Fruit fly (Drosophila melanogaster) whole organism, adult: ENCODE measurements around the gene teq.

Experiments used
- CG11617 ChIP-seq: fragments of 200-800 bp; sonication (Bioruptor generic); optimal IDR thresholded peaks from 2 replicates; lab custom pipeline; 2017; ENCODE audit warnings: mild to moderate bottlenecking, missing biosample characterization, missing genetic modification reagents, missing genetic modification characterization
- CG12768 ChIP-seq: fragments of 200-800 bp; sonication (Bioruptor generic); optimal IDR thresholded peaks from 2 replicates; lab custom pipeline; 2017; ENCODE audit warnings: missing biosample characterization, missing genetic modification characterization, mild to moderate bottlenecking, moderate library complexity, missing genetic modification reagents
- CG14711 ChIP-seq: fragments of 200-800 bp; sonication (Bioruptor generic); optimal IDR thresholded peaks from 2 replicates; lab custom pipeline; 2018; ENCODE audit warnings: missing biosample characterization, mild to moderate bottlenecking, missing genetic modification characterization, moderate library complexity
- CG1620 ChIP-seq: fragments of 200-800 bp; sonication (Bioruptor generic); optimal IDR thresholded peaks from 2 replicates; lab custom pipeline; 2016; ENCODE audit warnings: missing biosample characterization, missing genetic modification characterization
- CG33017 ChIP-seq: fragments of 200-800 bp; sonication (Bioruptor generic); optimal IDR thresholded peaks from 2 replicates; lab custom pipeline; 2018; ENCODE audit warnings: missing biosample characterization, mild to moderate bottlenecking, missing genetic modification characterization, moderate library complexity
- CG5204 ChIP-seq: fragments of 200-800 bp; sonication (Bioruptor generic); optimal IDR thresholded peaks from 2 replicates; lab custom pipeline; 2016; ENCODE audit warnings: missing biosample characterization, missing genetic modification characterization
- CG7045 ChIP-seq: fragments of 200-800 bp; sonication (Bioruptor generic); optimal IDR thresholded peaks from 2 replicates; lab custom pipeline; 2017; ENCODE audit warnings: missing biosample characterization, mild to moderate bottlenecking, missing genetic modification characterization
- CG7101 ChIP-seq: fragments of 200-800 bp; sonication (Bioruptor generic); optimal IDR thresholded peaks from 2 replicates; lab custom pipeline; 2018; ENCODE audit warnings: missing biosample characterization, mild to moderate bottlenecking, missing genetic modification characterization, moderate library complexity
- Clk ChIP-seq: fragments of 200-800 bp; sonication (Bioruptor generic); optimal IDR thresholded peaks from 2 replicates; lab custom pipeline; 2017; ENCODE audit warnings: missing biosample characterization, missing genetic modification characterization
- Crg-1 ChIP-seq: fragments of 200-800 bp; sonication (Bioruptor generic); optimal IDR thresholded peaks from 2 replicates; lab custom pipeline; 2016; ENCODE audit warnings: missing biosample characterization, missing genetic modification characterization
- Hr96 ChIP-seq: fragments of 200-800 bp; sonication (Bioruptor generic); optimal IDR thresholded peaks from 2 replicates; lab custom pipeline; 2016; ENCODE audit warnings: missing biosample characterization, missing genetic modification characterization
- Mnt ChIP-seq: fragments of 200-800 bp; sonication (Bioruptor generic); optimal IDR thresholded peaks from 2 replicates; lab custom pipeline; 2016; ENCODE audit warnings: missing biosample characterization, mild to moderate bottlenecking, missing genetic modification characterization
- bab1 ChIP-seq: fragments of 200-800 bp; sonication (Bioruptor generic); optimal IDR thresholded peaks from 3 replicates; lab custom pipeline; 2019; ENCODE audit warnings: missing biosample characterization, mild to moderate bottlenecking, missing genetic modification characterization, moderate library complexity
- cic ChIP-seq: fragments of 200-800 bp; sonication (Bioruptor generic); optimal IDR thresholded peaks from 2 replicates; lab custom pipeline; 2017; ENCODE audit warnings: missing biosample characterization, mild to moderate bottlenecking, missing genetic modification characterization, moderate library complexity
- cnc ChIP-seq, 2 experiments: fragments of >200 bp; optimal IDR thresholded peaks; 2 replicates each; lab custom pipeline; 2017
- kay ChIP-seq: fragments of 200-800 bp; sonication (Bioruptor generic); peaks from one replicate; lab custom pipeline; 2016; ENCODE audit warnings: missing biosample characterization, missing genetic modification characterization, borderline replicate concordance
- ovo ChIP-seq: fragments of 200-800 bp; sonication (Bioruptor generic); optimal IDR thresholded peaks from 2 replicates; lab custom pipeline; 2016; ENCODE audit warnings: missing biosample characterization, missing genetic modification characterization
- pad ChIP-seq: fragments of 200-800 bp; sonication (Bioruptor generic); optimal IDR thresholded peaks from 3 replicates; lab custom pipeline; 2017; ENCODE audit warnings: missing biosample characterization, missing genetic modification characterization, mild to moderate bottlenecking, moderate library complexity, missing genetic modification reagents
- tj ChIP-seq: fragments of 200-800 bp; sonication (Bioruptor generic); optimal IDR thresholded peaks from 3 replicates; lab custom pipeline; 2017; ENCODE audit warnings: missing biosample characterization, mild to moderate bottlenecking, missing genetic modification characterization, moderate library complexity
- toe ChIP-seq: fragments of 200-800 bp; sonication (Bioruptor generic); optimal IDR thresholded peaks from 2 replicates; lab custom pipeline; 2016; ENCODE audit warnings: missing biosample characterization, missing genetic modification characterization

teq gene

dm6 chr3L:9029183-9029789, 45.2 kb upstream of the teq start:
- no peak for TF ChIP-seq CG5204 (GFP tag; lab: Kevin White, UChicago)

- TF ChIP-seq Clk (GFP tag; lab: Kevin White, UChicago) (no peak), CG14711 (tag; lab: Kevin White, UChicago) (no peak), CG12768 (no peak), cic (GFP tag; lab: Kevin White, UChicago) (no peak), CG7101 (tag; lab: Kevin White, UChicago) (no peak), CG33017 (tag; lab: Kevin White, UChicago) (no peak), tj (GFP tag; lab: Kevin White, UChicago) (no peak), CG1620 (GFP tag; lab: Kevin White, UChicago) (no peak), cnc (optimal IDR thresholded peaks at IDR 0.05; lab: Kevin White, UChicago) (no peak), bab1 (GFP tag; lab: Kevin White, UChicago) (no peak)
Measured at dm6 chr3L:9032871-9033270, 41.6 kb upstream of the teq start.

dm6 chr3L:9033537-9033936, 40.9 kb upstream of the teq start:
- TF ChIP-seq bab1 (GFP tag; lab: Kevin White, UChicago), result no peak
- no peak for TF ChIP-seq CG14711 (tag; lab: Kevin White, UChicago)
- TF ChIP-seq Hr96 (GFP tag; lab: Kevin White, UChicago), result no peak
- no peak for TF ChIP-seq kay (GFP tag; lab: Kevin White, UChicago)
- TF ChIP-seq CG12768, result no peak
- TF ChIP-seq CG7045 (GFP tag; lab: Kevin White, UChicago), result no peak
- no peak for TF ChIP-seq tj (GFP tag; lab: Kevin White, UChicago)
- no peak for TF ChIP-seq CG1620 (GFP tag; lab: Kevin White, UChicago)
- TF ChIP-seq Mnt (GFP tag; lab: Kevin White, UChicago), result no peak
- no peak for TF ChIP-seq CG11617 (GFP tag; lab: Kevin White, UChicago)
- TF ChIP-seq cic (GFP tag; lab: Kevin White, UChicago), result no peak
- TF ChIP-seq CG5204 (GFP tag; lab: Kevin White, UChicago), result no peak
- no peak for TF ChIP-seq Clk (GFP tag; lab: Kevin White, UChicago)
- TF ChIP-seq ovo (GFP tag; lab: Kevin White, UChicago), result no peak
- no peak for TF ChIP-seq toe (GFP tag; lab: Kevin White, UChicago)
- no peak for TF ChIP-seq pad (GFP tag; lab: Kevin White, UChicago)

dm6 chr3L:9033999-9034626, 40.3 kb upstream of the teq start:
- TF ChIP-seq CG1620 (GFP tag; lab: Kevin White, UChicago) (no peak), CG14711 (tag; lab: Kevin White, UChicago) (no peak), toe (GFP tag; lab: Kevin White, UChicago) (no peak)

dm6 chr3L:9037608-9038007, 36.8 kb upstream of the teq start:
- TF ChIP-seq Clk (GFP tag; lab: Kevin White, UChicago) (no peak), tj (GFP tag; lab: Kevin White, UChicago) (no peak), Mnt (GFP tag; lab: Kevin White, UChicago) (no peak), CG5204 (GFP tag; lab: Kevin White, UChicago) (no peak)

- no peak for TF ChIP-seq CG7045 (GFP tag; lab: Kevin White, UChicago)
- no peak for TF ChIP-seq cnc (optimal IDR thresholded peaks at IDR 0.05; lab: Kevin White, UChicago)
- no peak for TF ChIP-seq Crg-1 (GFP tag; lab: Kevin White, UChicago)
- no peak for TF ChIP-seq Clk (GFP tag; lab: Kevin White, UChicago)
- no peak for TF ChIP-seq CG12768
- no peak for TF ChIP-seq Mnt (GFP tag; lab: Kevin White, UChicago)
- no peak for TF ChIP-seq CG5204 (GFP tag; lab: Kevin White, UChicago)
- no peak for TF ChIP-seq CG1620 (GFP tag; lab: Kevin White, UChicago)
- no peak for TF ChIP-seq CG7101 (tag; lab: Kevin White, UChicago)
- TF ChIP-seq Hr96 (GFP tag; lab: Kevin White, UChicago), result no peak
- TF ChIP-seq CG33017 (tag; lab: Kevin White, UChicago), result no peak
- TF ChIP-seq CG11617 (GFP tag; lab: Kevin White, UChicago), result no peak
- TF ChIP-seq cic (GFP tag; lab: Kevin White, UChicago), result no peak
- no peak for TF ChIP-seq tj (GFP tag; lab: Kevin White, UChicago)
- TF ChIP-seq pad (GFP tag; lab: Kevin White, UChicago), result no peak
Measured at dm6 chr3L:9039189-9039588, 35.3 kb upstream of the teq start.

- TF ChIP-seq CG5204 (GFP tag; lab: Kevin White, UChicago), result no peak
- TF ChIP-seq CG11617 (GFP tag; lab: Kevin White, UChicago), result no peak
- no peak for TF ChIP-seq CG12768
- no peak for TF ChIP-seq Crg-1 (GFP tag; lab: Kevin White, UChicago)
Measured at dm6 chr3L:9041042-9041477, 33.4 kb upstream of the teq start, which contains the start of gene Doc1. TSS of gene Doc1 (plus strand) at chr3L:9041375.
